Worm (Caenorhabditis elegans) whole organism, late embryonic: ENCODE measurements around the gene str-190.

Experiments used
- ceh-18 ChIP-seq: sonication (generic microtip); optimal IDR thresholded peaks from 2 replicates; lab custom pipeline; 2016; ENCODE audit warnings: missing genetic modification characterization, missing compliant biosample characterization
- fax-1 ChIP-seq: sonication (generic microtip); optimal IDR thresholded peaks from 2 replicates; lab custom pipeline; 2016; ENCODE audit warnings: missing genotype, missing genetic modification characterization, missing compliant biosample characterization
- nfya-1 ChIP-seq: sonication (generic microtip); optimal IDR thresholded peaks from 2 replicates; lab custom pipeline; 2017; ENCODE audit warnings: missing genetic modification characterization, mild to moderate bottlenecking, missing compliant biosample characterization, antibody characterized with exemption, moderate library complexity
- nhr-11 ChIP-seq: fragments of 150-350 bp; optimal IDR thresholded peaks from 2 replicates; lab custom pipeline; 2014; ENCODE audit warnings: missing biosample characterization, missing genetic modification characterization
- pros-1 ChIP-seq: fragments of 150-350 bp; optimal IDR thresholded peaks from 2 replicates; lab custom pipeline; 2014; ENCODE audit warnings: missing biosample characterization, missing genetic modification reagents, missing genetic modification characterization
- rnt-1 ChIP-seq: sonication (generic microtip); optimal IDR thresholded peaks from 2 replicates; lab custom pipeline; 2016; ENCODE audit warnings: missing genetic modification characterization, missing compliant biosample characterization
- unc-55 ChIP-seq: sonication (generic microtip); optimal IDR thresholded peaks from 2 replicates; lab custom pipeline; 2017; ENCODE audit warnings: missing biosample characterization, missing genetic modification reagents, missing genetic modification characterization

- TF ChIP-seq nfya-1 (tag; lab: Kevin White, UChicago) (no peak), ceh-18 (tag; lab: Kevin White, UChicago) (no peak), nhr-11 (tag; lab: Kevin White, UChicago) (no peak), unc-55 (GFP tag; lab: Kevin White, UChicago) (no peak), pros-1 (no peak), fax-1 (tag; lab: Kevin White, UChicago) (no peak), rnt-1 (tag; lab: Kevin White, UChicago) (no peak)
These were observed 41.8 kb downstream of the str-190 start for ce11 chrV:7436509-7436908.
